Fruit fly (Drosophila melanogaster): ENCODE results near the gene CG14427.
A peak's percentile ranks its signal among the peaks of the same experiment; 100 is the strongest.

The CG14427 gene

dm6 chrX:7058973-7059372 is 18.6 kb downstream of the CG14427 start:
- TF ChIP-seq Clk (GFP tag; optimal IDR thresholded peaks at IDR 0.05) (no peak), cic (GFP tag; optimal IDR thresholded peaks at IDR 0.05) (no peak), CG5204 (GFP tag; optimal IDR thresholded peaks at IDR 0.05) (no peak)

- no peak for TF ChIP-seq CG12768 (GFP tag; optimal IDR thresholded peaks at IDR 0.05)
- no peak for TF ChIP-seq Clk (GFP tag; optimal IDR thresholded peaks at IDR 0.05)
- no peak for TF ChIP-seq cnc (optimal IDR thresholded peaks at IDR 0.05)
- no peak for TF ChIP-seq kay (GFP tag; ENCODE audit: borderline replicate concordance)
- TF ChIP-seq Crg-1 (GFP tag; optimal IDR thresholded peaks at IDR 0.05): no peak
- TF ChIP-seq CG5204 (GFP tag; optimal IDR thresholded peaks at IDR 0.05): no peak
- TF ChIP-seq CG14711 (tag; optimal IDR thresholded peaks at IDR 0.05): no peak
- TF ChIP-seq toe (GFP tag; optimal IDR thresholded peaks at IDR 0.05): no peak
- TF ChIP-seq CG1620 (GFP tag; optimal IDR thresholded peaks at IDR 0.05): no peak
- TF ChIP-seq ovo (GFP tag; optimal IDR thresholded peaks at IDR 0.05): no peak
- TF ChIP-seq pad (GFP tag; optimal IDR thresholded peaks at IDR 0.05): no peak
- TF ChIP-seq CG7045 (GFP tag; optimal IDR thresholded peaks at IDR 0.05): no peak
- TF ChIP-seq bab1 (GFP tag; optimal IDR thresholded peaks at IDR 0.05): no peak
- TF ChIP-seq Mnt (GFP tag; optimal IDR thresholded peaks at IDR 0.05): no peak
- TF ChIP-seq CG33017 (tag; optimal IDR thresholded peaks at IDR 0.05): no peak
- no peak for TF ChIP-seq cic (GFP tag; optimal IDR thresholded peaks at IDR 0.05)
- TF ChIP-seq Hr96 (GFP tag; optimal IDR thresholded peaks at IDR 0.05): no peak
- TF ChIP-seq CG7101 (tag; optimal IDR thresholded peaks at IDR 0.05): no peak
- no peak for TF ChIP-seq tj (GFP tag; optimal IDR thresholded peaks at IDR 0.05)
These were observed 23.2 kb downstream of the CG14427 start for dm6 chrX:7063563-7063962.

- no peak for TF ChIP-seq CG12768 (GFP tag; optimal IDR thresholded peaks at IDR 0.05)
- TF ChIP-seq CG7101 (tag; optimal IDR thresholded peaks at IDR 0.05): no peak
- no peak for TF ChIP-seq cic (GFP tag; optimal IDR thresholded peaks at IDR 0.05)
- no peak for TF ChIP-seq CG1620 (GFP tag; optimal IDR thresholded peaks at IDR 0.05)
- no peak for TF ChIP-seq Clk (GFP tag; optimal IDR thresholded peaks at IDR 0.05)
- no peak for TF ChIP-seq tj (GFP tag; optimal IDR thresholded peaks at IDR 0.05)
- no peak for TF ChIP-seq cnc (optimal IDR thresholded peaks at IDR 0.05)
- no peak for TF ChIP-seq kay (GFP tag; ENCODE audit: borderline replicate concordance)
- TF ChIP-seq pad (GFP tag; optimal IDR thresholded peaks at IDR 0.05): no peak
- no peak for TF ChIP-seq CG7045 (GFP tag; optimal IDR thresholded peaks at IDR 0.05)
- no peak for TF ChIP-seq CG5204 (GFP tag; optimal IDR thresholded peaks at IDR 0.05)
- no peak for TF ChIP-seq Mnt (GFP tag; optimal IDR thresholded peaks at IDR 0.05)
- no peak for TF ChIP-seq ovo (GFP tag; optimal IDR thresholded peaks at IDR 0.05)
- no peak for TF ChIP-seq toe (GFP tag; optimal IDR thresholded peaks at IDR 0.05)
These were observed 25.4 kb downstream of the CG14427 start, which contains the start of gene CG12541 for dm6 chrX:7065835-7066234. TSS of gene CG12541 (minus strand) at chrX:7066052.

- no peak for TF ChIP-seq cnc (optimal IDR thresholded peaks at IDR 0.05)
- no peak for TF ChIP-seq toe (GFP tag; optimal IDR thresholded peaks at IDR 0.05)
- TF ChIP-seq Clk (GFP tag; optimal IDR thresholded peaks at IDR 0.05): no peak
- TF ChIP-seq bab1 (GFP tag; optimal IDR thresholded peaks at IDR 0.05): no peak
- no peak for TF ChIP-seq CG33017 (tag; optimal IDR thresholded peaks at IDR 0.05)
- TF ChIP-seq Mnt (GFP tag; optimal IDR thresholded peaks at IDR 0.05): no peak
- no peak for TF ChIP-seq CG11617 (GFP tag; optimal IDR thresholded peaks at IDR 0.05)
- TF ChIP-seq kay (GFP tag; ENCODE audit: borderline replicate concordance): no peak
These were observed 26.2 kb downstream of the CG14427 start for dm6 chrX:7066608-7067007.

dm6 chrX:7067248-7067647 is 26.8 kb downstream of the CG14427 start:
- TF ChIP-seq pad (GFP tag; optimal IDR thresholded peaks at IDR 0.05) (no peak), cic (GFP tag; optimal IDR thresholded peaks at IDR 0.05) (no peak), Clk (GFP tag; optimal IDR thresholded peaks at IDR 0.05) (no peak), CG14711 (tag; optimal IDR thresholded peaks at IDR 0.05) (no peak), CG7101 (tag; optimal IDR thresholded peaks at IDR 0.05) (no peak), kay (GFP tag; ENCODE audit: borderline replicate concordance) (peak; percentile 9), tj (GFP tag; optimal IDR thresholded peaks at IDR 0.05) (peak; percentile 24)

dm6 chrX:7068088-7068487 is 27.7 kb downstream of the CG14427 start:
- TF ChIP-seq Hr96 (GFP tag; optimal IDR thresholded peaks at IDR 0.05) (peak; percentile 4), bab1 (GFP tag; optimal IDR thresholded peaks at IDR 0.05) (no peak), Mnt (GFP tag; optimal IDR thresholded peaks at IDR 0.05) (peak; percentile 6)

- TF ChIP-seq CG33017 (tag; optimal IDR thresholded peaks at IDR 0.05) (no peak), tj (GFP tag; optimal IDR thresholded peaks at IDR 0.05) (peak; percentile 4), kay (GFP tag; ENCODE audit: borderline replicate concordance) (peak; percentile 12), pad (GFP tag; optimal IDR thresholded peaks at IDR 0.05) (peak; percentile 29), cnc (optimal IDR thresholded peaks at IDR 0.05) (no peak), CG7101 (tag; optimal IDR thresholded peaks at IDR 0.05) (peak; percentile 15), Hr96 (GFP tag; optimal IDR thresholded peaks at IDR 0.05) (peak; percentile 21), CG11617 (GFP tag; optimal IDR thresholded peaks at IDR 0.05) (no peak), toe (GFP tag; optimal IDR thresholded peaks at IDR 0.05) (no peak), Crg-1 (GFP tag; optimal IDR thresholded peaks at IDR 0.05) (peak; percentile 6), bab1 (GFP tag; optimal IDR thresholded peaks at IDR 0.05) (no peak), ovo (GFP tag; optimal IDR thresholded peaks at IDR 0.05) (no peak), cic (GFP tag; optimal IDR thresholded peaks at IDR 0.05) (peak; percentile 83), Mnt (GFP tag; optimal IDR thresholded peaks at IDR 0.05) (peak; percentile 40), Clk (GFP tag; optimal IDR thresholded peaks at IDR 0.05) (peak; percentile 1), CG1620 (GFP tag; optimal IDR thresholded peaks at IDR 0.05) (peak; percentile 0), CG12768 (GFP tag; optimal IDR thresholded peaks at IDR 0.05) (peak; percentile 56), CG14711 (tag; optimal IDR thresholded peaks at IDR 0.05) (no peak), CG5204 (GFP tag; optimal IDR thresholded peaks at IDR 0.05) (peak; percentile 3), CG7045 (GFP tag; optimal IDR thresholded peaks at IDR 0.05) (peak; percentile 12)
These were observed 28.6 kb downstream of the CG14427 start, which contains the start of gene CG4607 for dm6 chrX:7069011-7069463. TSS of gene CG4607 (plus strand) at chrX:7069413.
